Fruit fly (Drosophila melanogaster) whole organism, adult: ENCODE measurements around the gene fmt.
A peak's percentile ranks its signal among the peaks of the same experiment; 100 is the strongest.

Source experiments
- CG11617 ChIP-seq: fragments of 200-800 bp; sonication (Bioruptor generic); optimal IDR thresholded peaks from 2 replicates; lab custom pipeline; 2017; ENCODE audit warnings: mild to moderate bottlenecking, missing biosample characterization, missing genetic modification reagents, missing genetic modification characterization
- CG12768 ChIP-seq: fragments of 200-800 bp; sonication (Bioruptor generic); optimal IDR thresholded peaks from 2 replicates; lab custom pipeline; 2017; ENCODE audit warnings: missing biosample characterization, missing genetic modification characterization, mild to moderate bottlenecking, moderate library complexity, missing genetic modification reagents
- CG14711 ChIP-seq: fragments of 200-800 bp; sonication (Bioruptor generic); optimal IDR thresholded peaks from 2 replicates; lab custom pipeline; 2018; ENCODE audit warnings: missing biosample characterization, mild to moderate bottlenecking, missing genetic modification characterization, moderate library complexity
- CG1620 ChIP-seq: fragments of 200-800 bp; sonication (Bioruptor generic); optimal IDR thresholded peaks from 2 replicates; lab custom pipeline; 2016; ENCODE audit warnings: missing biosample characterization, missing genetic modification characterization
- CG33017 ChIP-seq: fragments of 200-800 bp; sonication (Bioruptor generic); optimal IDR thresholded peaks from 2 replicates; lab custom pipeline; 2018; ENCODE audit warnings: missing biosample characterization, mild to moderate bottlenecking, missing genetic modification characterization, moderate library complexity
- CG5204 ChIP-seq: fragments of 200-800 bp; sonication (Bioruptor generic); optimal IDR thresholded peaks from 2 replicates; lab custom pipeline; 2016; ENCODE audit warnings: missing biosample characterization, missing genetic modification characterization
- CG7045 ChIP-seq: fragments of 200-800 bp; sonication (Bioruptor generic); optimal IDR thresholded peaks from 2 replicates; lab custom pipeline; 2017; ENCODE audit warnings: missing biosample characterization, mild to moderate bottlenecking, missing genetic modification characterization
- CG7101 ChIP-seq: fragments of 200-800 bp; sonication (Bioruptor generic); optimal IDR thresholded peaks from 2 replicates; lab custom pipeline; 2018; ENCODE audit warnings: missing biosample characterization, mild to moderate bottlenecking, missing genetic modification characterization, moderate library complexity
- Clk ChIP-seq: fragments of 200-800 bp; sonication (Bioruptor generic); optimal IDR thresholded peaks from 2 replicates; lab custom pipeline; 2017; ENCODE audit warnings: missing biosample characterization, missing genetic modification characterization
- Crg-1 ChIP-seq: fragments of 200-800 bp; sonication (Bioruptor generic); optimal IDR thresholded peaks from 2 replicates; lab custom pipeline; 2016; ENCODE audit warnings: missing biosample characterization, missing genetic modification characterization
- Hr96 ChIP-seq: fragments of 200-800 bp; sonication (Bioruptor generic); optimal IDR thresholded peaks from 2 replicates; lab custom pipeline; 2016; ENCODE audit warnings: missing biosample characterization, missing genetic modification characterization
- Mnt ChIP-seq: fragments of 200-800 bp; sonication (Bioruptor generic); optimal IDR thresholded peaks from 2 replicates; lab custom pipeline; 2016; ENCODE audit warnings: missing biosample characterization, mild to moderate bottlenecking, missing genetic modification characterization
- bab1 ChIP-seq: fragments of 200-800 bp; sonication (Bioruptor generic); optimal IDR thresholded peaks from 3 replicates; lab custom pipeline; 2019; ENCODE audit warnings: missing biosample characterization, mild to moderate bottlenecking, missing genetic modification characterization, moderate library complexity
- cic ChIP-seq: fragments of 200-800 bp; sonication (Bioruptor generic); optimal IDR thresholded peaks from 2 replicates; lab custom pipeline; 2017; ENCODE audit warnings: missing biosample characterization, mild to moderate bottlenecking, missing genetic modification characterization, moderate library complexity
- cnc ChIP-seq, 2 experiments: fragments of >200 bp; optimal IDR thresholded peaks; 2 replicates each; lab custom pipeline; 2017
- kay ChIP-seq: fragments of 200-800 bp; sonication (Bioruptor generic); peaks from one replicate; lab custom pipeline; 2016; ENCODE audit warnings: missing biosample characterization, missing genetic modification characterization, borderline replicate concordance
- ovo ChIP-seq: fragments of 200-800 bp; sonication (Bioruptor generic); optimal IDR thresholded peaks from 2 replicates; lab custom pipeline; 2016; ENCODE audit warnings: missing biosample characterization, missing genetic modification characterization
- pad ChIP-seq: fragments of 200-800 bp; sonication (Bioruptor generic); optimal IDR thresholded peaks from 3 replicates; lab custom pipeline; 2017; ENCODE audit warnings: missing biosample characterization, missing genetic modification characterization, mild to moderate bottlenecking, moderate library complexity, missing genetic modification reagents
- tj ChIP-seq: fragments of 200-800 bp; sonication (Bioruptor generic); optimal IDR thresholded peaks from 3 replicates; lab custom pipeline; 2017; ENCODE audit warnings: missing biosample characterization, mild to moderate bottlenecking, missing genetic modification characterization, moderate library complexity
- toe ChIP-seq: fragments of 200-800 bp; sonication (Bioruptor generic); optimal IDR thresholded peaks from 2 replicates; lab custom pipeline; 2016; ENCODE audit warnings: missing biosample characterization, missing genetic modification characterization

fmt gene

dm6 chr3L:6173826-6174255 is at the start of gene fmt, which contains the start of gene CG7376:
fmt (minus strand) TSS chr3L:6173880.
CG7376 (plus strand) TSS chr3L:6174248.
- TF ChIP-seq cnc (optimal IDR thresholded peaks at IDR 0.05; lab: Kevin White, UChicago) (no peak), kay (GFP tag; lab: Kevin White, UChicago) (no peak), pad (GFP tag; lab: Kevin White, UChicago) (no peak), CG12768 (peak; percentile 32), tj (GFP tag; lab: Kevin White, UChicago) (no peak), CG7101 (peak; percentile 30), CG5204 (GFP tag; lab: Kevin White, UChicago) (no peak), CG14711 (tag; lab: Kevin White, UChicago) (peak; percentile 48), bab1 (GFP tag; lab: Kevin White, UChicago) (no peak), ovo (no peak), Mnt (GFP tag; lab: Kevin White, UChicago) (peak; percentile 20), Clk (no peak), cic (no peak), CG1620 (peak; percentile 3), Hr96 (GFP tag; lab: Kevin White, UChicago) (no peak), Crg-1 (GFP tag; lab: Kevin White, UChicago) (no peak), CG11617 (GFP tag; lab: Kevin White, UChicago) (peak; percentile 27), toe (GFP tag; lab: Kevin White, UChicago) (peak; percentile 24), CG7045 (peak; percentile 37), CG33017 (tag; lab: Kevin White, UChicago) (no peak)

dm6 chr3L:6220187-6220586 is 46.5 kb upstream of the fmt start, which contains the start of gene CG33946:
CG33946 (plus strand) TSS chr3L:6220578.
- TF ChIP-seq CG1620 (peak; percentile 0), Crg-1 (GFP tag; lab: Kevin White, UChicago) (no peak), tj (GFP tag; lab: Kevin White, UChicago) (peak; percentile 87), pad (GFP tag; lab: Kevin White, UChicago) (no peak), bab1 (GFP tag; lab: Kevin White, UChicago) (peak; percentile 5), cic (no peak)

- peak; percentile 86 for TF ChIP-seq kay (GFP tag; lab: Kevin White, UChicago)
- TF ChIP-seq toe (GFP tag; lab: Kevin White, UChicago), result no peak
These were observed 45.0 kb upstream of the fmt start for dm6 chr3L:6218517-6219155.

dm6 chr3L:6217806-6218205 is 44.1 kb upstream of the fmt start, which contains the start of gene LanA:
LanA (minus strand) TSS chr3L:6218022.
- TF ChIP-seq tj (GFP tag; lab: Kevin White, UChicago) (peak; percentile 33), CG33017 (tag; lab: Kevin White, UChicago) (no peak)

- TF ChIP-seq CG7101 (no peak), Crg-1 (GFP tag; lab: Kevin White, UChicago) (no peak), Mnt (GFP tag; lab: Kevin White, UChicago) (no peak), Clk (no peak), ovo (no peak), CG7045 (no peak), CG11617 (GFP tag; lab: Kevin White, UChicago) (no peak), cic (no peak), toe (GFP tag; lab: Kevin White, UChicago) (no peak), bab1 (GFP tag; lab: Kevin White, UChicago) (no peak), CG5204 (GFP tag; lab: Kevin White, UChicago) (no peak), pad (GFP tag; lab: Kevin White, UChicago) (no peak), tj (GFP tag; lab: Kevin White, UChicago) (no peak)
These were observed 43.5 kb upstream of the fmt start for dm6 chr3L:6217212-6217611.

dm6 chr3L:6216787-6217078 is 43.1 kb upstream of the fmt start:
- TF ChIP-seq pad (GFP tag; lab: Kevin White, UChicago), result peak; percentile 88
- TF ChIP-seq kay (GFP tag; lab: Kevin White, UChicago), result no peak
- TF ChIP-seq CG11617 (GFP tag; lab: Kevin White, UChicago), result no peak
- TF ChIP-seq tj (GFP tag; lab: Kevin White, UChicago), result peak; percentile 96
- no peak for TF ChIP-seq Hr96 (GFP tag; lab: Kevin White, UChicago)
- TF ChIP-seq Mnt (GFP tag; lab: Kevin White, UChicago), result no peak
- no peak for TF ChIP-seq Crg-1 (GFP tag; lab: Kevin White, UChicago)
- no peak for TF ChIP-seq cnc (optimal IDR thresholded peaks at IDR 0.05; lab: Kevin White, UChicago)

dm6 chr3L:6215976-6216786 is 42.5 kb upstream of the fmt start:
- no peak for TF ChIP-seq Hr96 (GFP tag; lab: Kevin White, UChicago)
- no peak for TF ChIP-seq kay (GFP tag; lab: Kevin White, UChicago)
- TF ChIP-seq CG14711 (tag; lab: Kevin White, UChicago), result no peak
- TF ChIP-seq CG7101, result no peak
- no peak for TF ChIP-seq Clk
- TF ChIP-seq CG5204 (GFP tag; lab: Kevin White, UChicago), result no peak
- TF ChIP-seq CG11617 (GFP tag; lab: Kevin White, UChicago), result no peak
- no peak for TF ChIP-seq Crg-1 (GFP tag; lab: Kevin White, UChicago)
